Worm (Caenorhabditis elegans): Measurements from ENCODE around the gene srg-37.

Gene srg-37

ce11 chrX:14185631-14186030 is 49.2 kb downstream of the srg-37 start:
- no peak for TF ChIP-seq W03F9.2 (tag; optimal IDR thresholded peaks at IDR 0.05)

Measured in whole organism, L4/young adult.